Comparison of ENCODE assay signal across 1 fruit fly cellular context in the genomic region with DNA sequence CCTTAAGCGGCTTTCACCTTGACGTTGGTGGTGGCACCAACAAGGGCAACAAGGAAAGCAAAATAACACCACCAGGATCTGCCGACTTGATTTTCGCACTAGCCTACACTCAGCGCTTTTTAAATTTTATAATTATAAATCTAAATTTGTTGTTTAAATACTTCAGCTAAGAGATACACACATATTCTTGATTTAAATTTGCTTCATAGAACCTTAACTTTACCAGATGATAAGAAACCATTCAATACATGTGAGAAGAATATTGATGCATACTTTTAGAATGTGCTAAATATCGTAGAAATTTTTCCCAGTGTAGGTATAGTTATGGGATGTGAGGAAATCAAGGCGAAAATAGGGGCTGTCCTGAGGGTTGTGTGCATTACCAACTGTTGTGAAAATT.
TF ChIP-seq lines count a peak whose summit lies in the region.

No protein-coding gene starts in this region.

TF ChIP-seq in whole organism, embryonic, 481 proteins besides CTCF, POLR2A, EP300 and RAD21 (continued from another document and continues in another):
- TF ChIP-seq btn (GFP tag; optimal IDR thresholded peaks at IDR 0.05; lab: Kevin White, UChicago) (no peak), ERR (GFP tag; optimal IDR thresholded peaks at IDR 0.05; lab: Kevin White, UChicago) (no peak), sqz (GFP tag; optimal IDR thresholded peaks at IDR 0.05; lab: Kevin White, UChicago) (no peak), Drgx (GFP tag; IDR thresholded peaks at IDR 0.05; lab: Robert Waterston, UW) (no peak), CG15601 (tag; optimal IDR thresholded peaks at IDR 0.05; lab: Kevin White, UChicago) (peak; percentile 22), maf-S (GFP tag; optimal IDR thresholded peaks at IDR 0.05; lab: Kevin White, UChicago) (no peak), CG2875 (GFP tag; optimal IDR thresholded peaks at IDR 0.05; lab: Kevin White, UChicago) (no peak), zen2 (GFP tag; IDR thresholded peaks at IDR 0.05; lab: Robert Waterston, UW; ENCODE audit: partially characterized antibody) (no peak), CG1529 (GFP tag; optimal IDR thresholded peaks at IDR 0.05; lab: Kevin White, UChicago) (no peak), bsh (GFP tag; optimal IDR thresholded peaks at IDR 0.05; lab: Kevin White, UChicago) (peak in 1 of 2 experiments; percentile 59), CG4617 (GFP tag; optimal IDR thresholded peaks at IDR 0.05; lab: Kevin White, UChicago; ENCODE audit: borderline replicate concordance) (no peak), CG3838 (GFP tag; optimal IDR thresholded peaks at IDR 0.05; lab: Kevin White, UChicago) (no peak), br (optimal IDR thresholded peaks at IDR 0.05; lab: Kevin White, UChicago) (no peak), sr (GFP tag; IDR thresholded peaks at IDR 0.05; lab: Robert Waterston, UW) (no peak), CG16815 (GFP tag; optimal IDR thresholded peaks at IDR 0.05; lab: Kevin White, UChicago) (no peak), Blimp-1 (GFP tag; optimal IDR thresholded peaks at IDR 0.05; lab: Kevin White, UChicago) (peak; percentile 61), kni (GFP tag; optimal IDR thresholded peaks at IDR 0.05; lab: Kevin White, UChicago) (no peak), CG12391 (tag; optimal IDR thresholded peaks at IDR 0.05; lab: Kevin White, UChicago) (peak; percentile 61), Lim3 (GFP tag; IDR thresholded peaks at IDR 0.05; lab: Robert Waterston, UW) (no peak), Jarid2 (GFP tag; optimal IDR thresholded peaks at IDR 0.05; lab: Kevin White, UChicago) (no peak), CG18764 (GFP tag; optimal IDR thresholded peaks at IDR 0.05; lab: Kevin White, UChicago) (no peak), ab (GFP tag; optimal IDR thresholded peaks at IDR 0.05; lab: Kevin White, UChicago) (no peak), Sox102F (GFP tag; optimal IDR thresholded peaks at IDR 0.05; lab: Kevin White, UChicago) (peak; percentile 9), CG12942 (GFP tag; optimal IDR thresholded peaks at IDR 0.05; lab: Kevin White, UChicago) (no peak), Tbp (GFP tag; optimal IDR thresholded peaks at IDR 0.05; lab: Kevin White, UChicago) (no peak), nerfin-1 (tag; optimal IDR thresholded peaks at IDR 0.05; lab: Kevin White, UChicago) (peak; percentile 65), BtbVII (GFP tag; optimal IDR thresholded peaks at IDR 0.05; lab: Kevin White, UChicago) (no peak), CG7357 (GFP tag; IDR thresholded peaks at IDR 0.05; lab: Robert Waterston, UW) (no peak), fd102C (GFP tag; optimal IDR thresholded peaks at IDR 0.05; lab: Kevin White, UChicago) (no peak), CG9215 (GFP tag; IDR thresholded peaks at IDR 0.05; lab: Robert Waterston, UW) (no peak), CG11560 (tag; IDR thresholded peaks at IDR 0.05; lab: Robert Waterston, UW) (no peak), CG34422 (GFP tag; IDR thresholded peaks at IDR 0.05; lab: Robert Waterston, UW) (no peak), CkIIα-i1 (GFP tag; IDR thresholded peaks at IDR 0.05; lab: Robert Waterston, UW) (no peak), danr (GFP tag; IDR thresholded peaks at IDR 0.05; lab: Robert Waterston, UW) (no peak), Nf-YB (GFP tag; optimal IDR thresholded peaks at IDR 0.05; lab: Kevin White, UChicago) (peak; percentile 4), CG17829 (tag; optimal IDR thresholded peaks at IDR 0.05; lab: Kevin White, UChicago) (peak; percentile 33), CG8944 (GFP tag; optimal IDR thresholded peaks at IDR 0.05; lab: Kevin White, UChicago) (no peak), pan (optimal IDR thresholded peaks at IDR 0.05; lab: Kevin White, UChicago) (no peak), pan (GFP tag; optimal IDR thresholded peaks at IDR 0.05 in 1 of 2, IDR thresholded peaks at IDR 0.05 in 1 of 2) (no peak), exex (tag; optimal IDR thresholded peaks at IDR 0.05; lab: Kevin White, UChicago) (no peak), CG4328 (GFP tag; optimal IDR thresholded peaks at IDR 0.05; lab: Kevin White, UChicago) (no peak), dati (GFP tag; IDR thresholded peaks at IDR 0.05; lab: Robert Waterston, UW) (no peak), CG43689 (GFP tag; IDR thresholded peaks at IDR 0.05; lab: Robert Waterston, UW) (no peak), CG14050 (GFP tag; IDR thresholded peaks at IDR 0.05; lab: Robert Waterston, UW) (no peak), CG34376 (GFP tag; optimal IDR thresholded peaks at IDR 0.05; lab: Kevin White, UChicago) (no peak), salm (tag; optimal IDR thresholded peaks at IDR 0.05; lab: Kevin White, UChicago) (no peak), CG3847 (GFP tag; IDR thresholded peaks at IDR 0.05; lab: Robert Waterston, UW) (no peak), grn (GFP tag; optimal IDR thresholded peaks at IDR 0.05; lab: Kevin White, UChicago) (no peak), shn (GFP tag; optimal IDR thresholded peaks at IDR 0.05; lab: Kevin White, UChicago) (no peak), Chrac-16 (GFP tag; optimal IDR thresholded peaks at IDR 0.05; lab: Kevin White, UChicago) (no peak), pfk (GFP tag; optimal IDR thresholded peaks at IDR 0.05; lab: Kevin White, UChicago) (no peak), tna (GFP tag; IDR thresholded peaks at IDR 0.05; lab: Robert Waterston, UW; ENCODE audit: partially characterized antibody) (no peak), sug (tag; optimal IDR thresholded peaks at IDR 0.05; lab: Kevin White, UChicago) (no peak), Taf1 (GFP tag; IDR thresholded peaks at IDR 0.05; lab: Robert Waterston, UW) (no peak), CG7839 (tag; optimal IDR thresholded peaks at IDR 0.05; lab: Kevin White, UChicago) (peak; percentile 21), CG12299 (tag; optimal IDR thresholded peaks at IDR 0.05; lab: Kevin White, UChicago) (no peak), CG7963 (GFP tag; IDR thresholded peaks at IDR 0.05; lab: Robert Waterston, UW; ENCODE audit: partially characterized antibody) (no peak), chinmo (GFP tag; IDR thresholded peaks at IDR 0.05; lab: Robert Waterston, UW; ENCODE audit: partially characterized antibody) (no peak), CG8290 (GFP tag; optimal IDR thresholded peaks at IDR 0.05; lab: Kevin White, UChicago) (no peak), CG8290 (tag; optimal IDR thresholded peaks at IDR 0.05; lab: Kevin White, UChicago) (no peak), Kr (GFP tag; optimal IDR thresholded peaks at IDR 0.05; lab: Kevin White, UChicago) (no peak), CG4404 (GFP tag; IDR thresholded peaks at IDR 0.05; lab: Robert Waterston, UW) (no peak), CG10565 (GFP tag; optimal IDR thresholded peaks at IDR 0.05; lab: Kevin White, UChicago) (no peak), nerfin-2 (GFP tag; IDR thresholded peaks at IDR 0.05; lab: Robert Waterston, UW; ENCODE audit: partially characterized antibody) (no peak), Ssrp (tag; optimal IDR thresholded peaks at IDR 0.05; lab: Kevin White, UChicago) (peak; percentile 5), NC2α (GFP tag; optimal IDR thresholded peaks at IDR 0.05; lab: Kevin White, UChicago) (no peak), klu (GFP tag; IDR thresholded peaks at IDR 0.05; lab: Robert Waterston, UW) (no peak), zf30C (GFP tag; optimal IDR thresholded peaks at IDR 0.05; lab: Kevin White, UChicago) (peak; percentile 74), CG18262 (tag; optimal IDR thresholded peaks at IDR 0.05; lab: Kevin White, UChicago) (peak; percentile 70), vfl (GFP tag; optimal IDR thresholded peaks at IDR 0.05; lab: Kevin White, UChicago) (no peak), trem (tag; optimal IDR thresholded peaks at IDR 0.05; lab: Kevin White, UChicago) (peak; percentile 43), MTF-1 (GFP tag; optimal IDR thresholded peaks at IDR 0.05; lab: Kevin White, UChicago; ENCODE audit: borderline replicate concordance) (no peak), ap (GFP tag; IDR thresholded peaks at IDR 0.05; lab: Robert Waterston, UW) (no peak), CG13296 (GFP tag; optimal IDR thresholded peaks at IDR 0.05; lab: Kevin White, UChicago) (no peak), Scr (GFP tag; IDR thresholded peaks at IDR 0.05; lab: Robert Waterston, UW; ENCODE audit: partially characterized antibody) (no peak), CG12155 (GFP tag; optimal IDR thresholded peaks at IDR 0.05; lab: Kevin White, UChicago) (no peak), CG10431 (GFP tag; optimal IDR thresholded peaks at IDR 0.05; lab: Kevin White, UChicago) (no peak), cas (GFP tag; IDR thresholded peaks at IDR 0.05; lab: Robert Waterston, UW) (no peak), grau (tag; optimal IDR thresholded peaks at IDR 0.05; lab: Kevin White, UChicago) (peak; percentile 35), fd64A (GFP tag; optimal IDR thresholded peaks at IDR 0.05; lab: Kevin White, UChicago) (no peak), CG17568 (GFP tag; optimal IDR thresholded peaks at IDR 0.05; lab: Kevin White, UChicago) (no peak), CG5953 (GFP tag; IDR thresholded peaks at IDR 0.05; lab: Robert Waterston, UW) (no peak), ara (GFP tag; IDR thresholded peaks at IDR 0.05; lab: Robert Waterston, UW) (peak; percentile 24; the same call in 1 of the 2 replicates), CG10462 (GFP tag; optimal IDR thresholded peaks at IDR 0.05; lab: Kevin White, UChicago) (no peak), CG9437 (GFP tag; optimal IDR thresholded peaks at IDR 0.05; lab: Kevin White, UChicago) (no peak), fu2 (GFP tag; optimal IDR thresholded peaks at IDR 0.05; lab: Kevin White, UChicago) (no peak), Mes4 (GFP tag; optimal IDR thresholded peaks at IDR 0.05; lab: Kevin White, UChicago) (no peak), E2f1 (GFP tag; IDR thresholded peaks at IDR 0.05; lab: Robert Waterston, UW) (no peak), CG10366 (GFP tag; IDR thresholded peaks at IDR 0.05; lab: Robert Waterston, UW) (no peak), HmgD (GFP tag; optimal IDR thresholded peaks at IDR 0.05; lab: Kevin White, UChicago) (no peak), HLHmδ (GFP tag; optimal IDR thresholded peaks at IDR 0.05; lab: Kevin White, UChicago) (no peak), Dip3 (GFP tag; optimal IDR thresholded peaks at IDR 0.05; lab: Kevin White, UChicago) (no peak), gem (tag; optimal IDR thresholded peaks at IDR 0.05; lab: Kevin White, UChicago) (peak; percentile 67), gsb-n (tag; optimal IDR thresholded peaks at IDR 0.05; lab: Kevin White, UChicago) (no peak), CG9876 (GFP tag; optimal IDR thresholded peaks at IDR 0.05; lab: Kevin White, UChicago) (no peak), CG8924 (tag; optimal IDR thresholded peaks at IDR 0.05; lab: Kevin White, UChicago) (peak; percentile 36), CG2202 (tag; optimal IDR thresholded peaks at IDR 0.05; lab: Kevin White, UChicago) (peak; percentile 22), CG13624 (GFP tag; optimal IDR thresholded peaks at IDR 0.05; lab: Kevin White, UChicago) (no peak), CG15011 (GFP tag; optimal IDR thresholded peaks at IDR 0.05; lab: Kevin White, UChicago) (no peak), CG15696 (tag; optimal IDR thresholded peaks at IDR 0.05; lab: Kevin White, UChicago) (peak; percentile 30), CG2889 (GFP tag; IDR thresholded peaks at IDR 0.05; lab: Robert Waterston, UW) (no peak), CG7928 (GFP tag; optimal IDR thresholded peaks at IDR 0.05; lab: Kevin White, UChicago) (no peak), CG11085 (GFP tag; IDR thresholded peaks at IDR 0.05; lab: Robert Waterston, UW) (no peak), Awh (GFP tag; IDR thresholded peaks at IDR 0.05; lab: Robert Waterston, UW) (no peak), sima (GFP tag; optimal IDR thresholded peaks at IDR 0.05; lab: Kevin White, UChicago) (no peak), dpn (GFP tag; optimal IDR thresholded peaks at IDR 0.05; lab: Kevin White, UChicago) (no peak), Hmx (GFP tag; optimal IDR thresholded peaks at IDR 0.05; lab: Kevin White, UChicago) (no peak), wor (GFP tag; IDR thresholded peaks at IDR 0.05; lab: Robert Waterston, UW) (no peak), CG7786 (GFP tag; optimal IDR thresholded peaks at IDR 0.05; lab: Kevin White, UChicago) (no peak), bowl (GFP tag; IDR thresholded peaks at IDR 0.05; lab: Robert Waterston, UW) (no peak), lbe (GFP tag; optimal IDR thresholded peaks at IDR 0.05; lab: Kevin White, UChicago) (no peak), row (GFP tag; IDR thresholded peaks at IDR 0.05; lab: Robert Waterston, UW) (peak; percentile 33; the same call in 2 of the 3 replicates), CG13424 (tag; optimal IDR thresholded peaks at IDR 0.05; lab: Kevin White, UChicago) (peak; percentile 14), CG11695 (GFP tag; IDR thresholded peaks at IDR 0.05; lab: Robert Waterston, UW) (no peak), CG11504 (tag; optimal IDR thresholded peaks at IDR 0.05; lab: Kevin White, UChicago) (peak; percentile 56), CG1603 (tag; optimal IDR thresholded peaks at IDR 0.05; lab: Kevin White, UChicago) (peak; percentile 2), ase (GFP tag; IDR thresholded peaks at IDR 0.05; lab: Robert Waterston, UW) (no peak), toy (GFP tag; IDR thresholded peaks at IDR 0.05; lab: Robert Waterston, UW) (no peak), CG31388 (GFP tag; optimal IDR thresholded peaks at IDR 0.05; lab: Kevin White, UChicago) (no peak), CG3407 (GFP tag; optimal IDR thresholded peaks at IDR 0.05; lab: Kevin White, UChicago) (no peak), CG11247 (GFP tag; IDR thresholded peaks at IDR 0.05; lab: Robert Waterston, UW) (no peak), Rfx (GFP tag; IDR thresholded peaks at IDR 0.05; lab: Robert Waterston, UW) (no peak), CG2712 (tag; optimal IDR thresholded peaks at IDR 0.05; lab: Kevin White, UChicago) (peak; percentile 73), fru (optimal IDR thresholded peaks at IDR 0.05; lab: Kevin White, UChicago) (no peak), dmrt99B (tag; optimal IDR thresholded peaks at IDR 0.05; lab: Kevin White, UChicago) (peak; percentile 26), CG2120 (GFP tag; optimal IDR thresholded peaks at IDR 0.05; lab: Kevin White, UChicago) (no peak), ash1 (GFP tag; optimal IDR thresholded peaks at IDR 0.05; lab: Kevin White, UChicago) (no peak), CG12104 (GFP tag; optimal IDR thresholded peaks at IDR 0.05; lab: Kevin White, UChicago) (no peak), Fer2 (tag; optimal IDR thresholded peaks at IDR 0.05; lab: Kevin White, UChicago) (no peak), Trl (optimal IDR thresholded peaks at IDR 0.05; lab: Kevin White, UChicago) (no peak), Trl (GFP tag; optimal IDR thresholded peaks at IDR 0.05; lab: Kevin White, UChicago) (no peak), Mad (GFP tag; optimal IDR thresholded peaks at IDR 0.05; lab: Kevin White, UChicago) (no peak), Bgb (GFP tag; IDR thresholded peaks at IDR 0.05; lab: Robert Waterston, UW; ENCODE audit: partially characterized antibody) (no peak), D19B (GFP tag; optimal IDR thresholded peaks at IDR 0.05; lab: Kevin White, UChicago) (no peak)
